Fruit fly (Drosophila melanogaster) whole organism, wandering third instar larva: ENCODE results near the gene strat.

Source experiments
- CG32264 ChIP-seq: fragments of 200-800 bp; sonication (Bioruptor generic); optimal IDR thresholded peaks from 2 replicates; lab custom pipeline; 2016; ENCODE audit warnings: missing biosample characterization, missing genetic modification characterization
- CG9705 ChIP-seq: fragments of 200-800 bp; sonication (Bioruptor generic); optimal IDR thresholded peaks from 2 replicates; lab custom pipeline; 2018; ENCODE audit warnings: missing biosample characterization, mild to moderate bottlenecking, missing genetic modification characterization
- CrebA ChIP-seq: fragments of 200-800 bp; sonication (Bioruptor generic); optimal IDR thresholded peaks from 2 replicates; lab custom pipeline; 2016; ENCODE audit warnings: missing biosample characterization, mild to moderate bottlenecking, missing genetic modification characterization, borderline replicate concordance
- Dfd ChIP-seq: fragments of >200 bp; optimal IDR thresholded peaks from 2 replicates; lab custom pipeline; 2017; ENCODE audit warnings: missing biosample characterization, missing genetic modification characterization
- Dif ChIP-seq: fragments of 200-275, 200-300 bp; sonication (Bioruptor generic); optimal IDR thresholded peaks from 2 replicates; lab custom pipeline; 2018; ENCODE audit warnings: missing biosample characterization, missing genetic modification characterization; ENCODE audit not compliant: partially characterized antibody
- GATAd ChIP-seq: sonication (Bioruptor generic); optimal IDR thresholded peaks from 2 replicates; lab custom pipeline; 2016; ENCODE audit warnings: missing biosample characterization, missing genetic modification characterization
- HLH106 ChIP-seq: fragments of 200-800 bp; optimal IDR thresholded peaks from 3 replicates; lab custom pipeline; 2019; ENCODE audit warnings: missing biosample characterization, mild to moderate bottlenecking, missing genetic modification characterization, moderate library complexity
- Hnf4 ChIP-seq: fragments of 200-800 bp; sonication (Bioruptor generic); optimal IDR thresholded peaks from 2 replicates; lab custom pipeline; 2016; ENCODE audit warnings: missing biosample characterization, mild to moderate bottlenecking, missing genetic modification characterization
- Jra ChIP-seq: sonication (Bioruptor generic); optimal IDR thresholded peaks from 2 replicates; lab custom pipeline; 2016; ENCODE audit warnings: missing biosample characterization, missing genetic modification characterization
- Mio ChIP-seq: sonication (Bioruptor generic); optimal IDR thresholded peaks from 2 replicates; lab custom pipeline; 2016; ENCODE audit warnings: missing biosample characterization, missing genetic modification characterization
- Myc ChIP-seq: fragments of >200 bp; optimal IDR thresholded peaks from 2 replicates; lab custom pipeline; 2017
- OdsH ChIP-seq: fragments of 200-800 bp; sonication (Bioruptor generic); optimal IDR thresholded peaks from 2 replicates; lab custom pipeline; 2016; ENCODE audit warnings: missing biosample characterization, mild to moderate bottlenecking, missing genetic modification characterization
- Rel ChIP-seq, 2 experiments: fragments of 200-800 bp; sonication (Bioruptor generic) in 1 of 2; optimal IDR thresholded peaks; 2 replicates in 1 of 2; 3 replicates in 1 of 2; lab custom pipeline; 2016 to 2019; ENCODE audit warnings: mild to moderate bottlenecking in 2 of 2, missing biosample characterization in 2 of 2, missing genetic modification characterization in 2 of 2, moderate library complexity in 1 of 2
- Sp1 ChIP-seq: fragments of 200-800 bp; sonication (Bioruptor generic); optimal IDR thresholded peaks from 3 replicates; lab custom pipeline; 2019; ENCODE audit warnings: missing biosample characterization, mild to moderate bottlenecking, missing genetic modification characterization, moderate library complexity
- Vsx2 ChIP-seq: fragments of 200-300, 225-300 bp; sonication (Bioruptor generic); optimal IDR thresholded peaks from 2 replicates; lab custom pipeline; 2018; ENCODE audit warnings: missing biosample characterization, missing genetic modification characterization; ENCODE audit not compliant: partially characterized antibody
- br ChIP-seq: fragments of 200-800 bp; sonication (Bioruptor generic); optimal IDR thresholded peaks from 2 replicates; lab custom pipeline; 2016; ENCODE audit warnings: missing biosample characterization, missing genetic modification characterization
- dl ChIP-seq, 2 experiments: fragments of 175-275, 200-275 bp in 1 of 2; fragments of 200-275 bp in 1 of 2; sonication (Bioruptor generic); optimal IDR thresholded peaks; lab custom pipeline; 2018; ENCODE audit warnings: mild to moderate bottlenecking in 2 of 2, missing biosample characterization in 2 of 2, missing genetic modification characterization in 2 of 2, moderate library complexity in 2 of 2; ENCODE audit not compliant: partially characterized antibody in 2 of 2, insufficient read depth in 1 of 2
- dmrt93B ChIP-seq: fragments of 200-800 bp; sonication (Bioruptor generic); optimal IDR thresholded peaks from 2 replicates; lab custom pipeline; 2018; ENCODE audit warnings: missing biosample characterization, mild to moderate bottlenecking, missing genetic modification characterization
- dsf ChIP-seq: sonication (Bioruptor generic); optimal IDR thresholded peaks from 2 replicates; lab custom pipeline; 2016; ENCODE audit warnings: missing biosample characterization, missing genetic modification characterization, borderline replicate concordance
- ey ChIP-seq: fragments of 200-800 bp; sonication (Bioruptor generic); optimal IDR thresholded peaks from 2 replicates; lab custom pipeline; 2016; ENCODE audit warnings: missing biosample characterization, missing genetic modification characterization
- fru ChIP-seq: fragments of 200-800 bp; sonication (Bioruptor generic); optimal IDR thresholded peaks from 3 replicates; lab custom pipeline; 2016; ENCODE audit warnings: missing biosample characterization, mild to moderate bottlenecking, missing genetic modification characterization
- lola ChIP-seq: fragments of >200 bp; optimal IDR thresholded peaks from 2 replicates; lab custom pipeline; 2017; ENCODE audit warnings: missing biosample characterization, missing genetic modification characterization
- pan ChIP-seq: fragments of >200 bp; optimal IDR thresholded peaks from 2 replicates; lab custom pipeline; 2017
- psq ChIP-seq: fragments of 200-800 bp; sonication (Bioruptor generic); optimal IDR thresholded peaks from 3 replicates; lab custom pipeline; 2017; ENCODE audit warnings: missing biosample characterization, mild to moderate bottlenecking, missing genetic modification characterization, moderate library complexity
- rgr ChIP-seq: fragments of 200-800 bp; sonication (Bioruptor generic); optimal IDR thresholded peaks from 3 replicates; lab custom pipeline; 2016; ENCODE audit warnings: missing biosample characterization, mild to moderate bottlenecking, missing genetic modification characterization
- sage ChIP-seq: fragments of 200-800 bp; sonication (Bioruptor generic); optimal IDR thresholded peaks from 2 replicates; lab custom pipeline; 2016; ENCODE audit warnings: missing biosample characterization, mild to moderate bottlenecking, missing genetic modification characterization
- tai ChIP-seq: sonication (Bioruptor generic); optimal IDR thresholded peaks from 2 replicates; lab custom pipeline; 2016; ENCODE audit warnings: missing biosample characterization, missing genetic modification characterization
- usp ChIP-seq: fragments of >200 bp; optimal IDR thresholded peaks from 2 replicates; lab custom pipeline; 2017; ENCODE audit warnings: missing biosample characterization, missing genetic modification characterization
- woc ChIP-seq: sonication (Bioruptor generic); optimal IDR thresholded peaks from 2 replicates; lab custom pipeline; 2016; ENCODE audit warnings: missing biosample characterization, mild to moderate bottlenecking, missing genetic modification characterization

Gene strat

dm6 chr2L:8300220-8301167, 19.6 kb upstream of the strat start, which contains the start of gene Btk:
Btk (minus strand) TSS chr2L:8301079.
- TF ChIP-seq Rel (GFP tag; optimal IDR thresholded peaks at IDR 0.05; lab: Kevin White, UChicago) (no peak), Rel (tag; optimal IDR thresholded peaks at IDR 0.05; lab: Kevin White, UChicago) (peak; percentile 31), psq (peak; percentile 39), Myc (no peak), dsf (no peak), Sp1 (peak; percentile 12)

- TF ChIP-seq rgr (GFP tag; lab: Kevin White, UChicago): no peak
- TF ChIP-seq CrebA (GFP tag; lab: Kevin White, UChicago): no peak
- no peak for TF ChIP-seq dl (GFP tag; optimal IDR thresholded peaks at IDR 0.05; lab: Kevin White, UChicago; ENCODE audit: insufficient read depth in 1 of 2, partially characterized antibody in 2 of 2)
- no peak for TF ChIP-seq psq
- TF ChIP-seq pan (lab: Kevin White, UChicago): no peak
- TF ChIP-seq Jra (GFP tag; lab: Kevin White, UChicago): no peak
- TF ChIP-seq dsf: no peak
- no peak for TF ChIP-seq lola (GFP tag; lab: Kevin White, UChicago)
- no peak for TF ChIP-seq woc (GFP tag; lab: Kevin White, UChicago)
- no peak for TF ChIP-seq GATAd (GFP tag; lab: Kevin White, UChicago)
- no peak for TF ChIP-seq tai (GFP tag; lab: Kevin White, UChicago)
- TF ChIP-seq Hnf4 (GFP tag; lab: Kevin White, UChicago): no peak
These were observed 17.2 kb upstream of the strat start, which contains the start of the genes wol and Scgalpha for dm6 chr2L:8302766-8303479. wol (minus strand) TSS chr2L:8302985. Scgalpha (plus strand) TSS chr2L:8303429.

dm6 chr2L:8304635-8305034, 15.5 kb upstream of the strat start:
- TF ChIP-seq Myc: no peak
- TF ChIP-seq GATAd (GFP tag; lab: Kevin White, UChicago): no peak
- TF ChIP-seq Mio: no peak
- no peak for TF ChIP-seq OdsH (GFP tag; lab: Kevin White, UChicago)
- TF ChIP-seq dmrt93B: no peak
- TF ChIP-seq usp (GFP tag; lab: Kevin White, UChicago): no peak
- no peak for TF ChIP-seq HLH106 (tag; lab: Kevin White, UChicago)
- TF ChIP-seq rgr (GFP tag; lab: Kevin White, UChicago): no peak
- no peak for TF ChIP-seq sage (GFP tag; lab: Kevin White, UChicago)
- TF ChIP-seq Vsx2: no peak

DNA sequence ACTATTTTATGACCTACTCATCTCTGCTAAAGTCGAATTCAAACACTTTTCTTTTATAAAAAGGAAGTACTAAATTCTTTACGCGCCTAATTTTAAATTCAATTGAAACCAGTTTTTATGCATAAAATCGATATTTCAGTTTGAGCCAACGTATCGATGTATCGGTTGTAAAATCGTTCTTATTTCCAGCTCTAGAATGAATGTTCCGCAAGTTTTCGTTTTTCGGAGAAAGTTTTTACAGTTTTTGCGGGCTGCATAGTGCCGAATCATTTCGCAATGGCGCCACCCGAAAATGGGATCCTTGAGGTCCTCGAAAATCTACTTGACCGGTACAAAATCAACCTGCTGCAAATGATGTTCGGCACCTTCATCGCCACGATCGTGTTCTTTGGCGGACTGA, 14.7 kb upstream of the strat start, which contains the start of gene CG7840:
CG7840 (plus strand) TSS at position 178 of the 400 bp plus-strand sequence.
- TF ChIP-seq Dif (GFP tag; lab: Kevin White, UChicago) (no peak), pan (lab: Kevin White, UChicago) (no peak), Rel (GFP tag; optimal IDR thresholded peaks at IDR 0.05; lab: Kevin White, UChicago) (no peak), Rel (tag; optimal IDR thresholded peaks at IDR 0.05; lab: Kevin White, UChicago) (no peak), Myc (no peak), fru (GFP tag; lab: Kevin White, UChicago) (no peak), dsf (no peak), psq (no peak), woc (GFP tag; lab: Kevin White, UChicago) (no peak), CG32264 (GFP tag; lab: Kevin White, UChicago) (no peak), Mio (no peak), Dfd (GFP tag; lab: Kevin White, UChicago) (no peak), ey (GFP tag; lab: Kevin White, UChicago) (no peak), Jra (GFP tag; lab: Kevin White, UChicago) (no peak), br (no peak), rgr (GFP tag; lab: Kevin White, UChicago) (no peak), dmrt93B (no peak), CG9705 (GFP tag; lab: Kevin White, UChicago) (no peak), Vsx2 (no peak), Sp1 (no peak)
